Worm (Caenorhabditis elegans) whole organism, late embryonic: ENCODE data around the gene adt-3.

ENCODE experiments used
- C08G9.2 ChIP-seq: sonication (generic microtip); optimal IDR thresholded peaks from 2 replicates; lab custom pipeline; 2016; ENCODE audit warnings: mild to moderate bottlenecking, missing genetic modification characterization, moderate library complexity, missing compliant biosample characterization
- C38D4.7 ChIP-seq: fragments of 200-800 bp; sonication (Bioruptor generic); optimal IDR thresholded peaks from 2 replicates; lab custom pipeline; 2018; ENCODE audit warnings: mild to moderate bottlenecking, missing genetic modification characterization, moderate library complexity, missing compliant biosample characterization
- K02D7.2 ChIP-seq: sonication (generic microtip); optimal IDR thresholded peaks from 2 replicates; lab custom pipeline; 2017; ENCODE audit warnings: mild to moderate bottlenecking, missing genetic modification characterization, missing compliant biosample characterization
- K09A11.1 ChIP-seq: sonication (generic microtip); optimal IDR thresholded peaks from 2 replicates; lab custom pipeline; 2017; ENCODE audit warnings: antibody characterized with exemption, mild to moderate bottlenecking, missing genetic modification characterization, missing compliant biosample characterization; ENCODE audit not compliant: insufficient read depth
- T23F11.4 ChIP-seq: fragments of 200-800 bp; sonication (Bioruptor generic); optimal IDR thresholded peaks from 2 replicates; lab custom pipeline; 2018; ENCODE audit warnings: mild to moderate bottlenecking, missing genetic modification characterization, missing compliant biosample characterization
- Y22D7AL.16 ChIP-seq: sonication (generic microtip); optimal IDR thresholded peaks from 2 replicates; lab custom pipeline; 2016; ENCODE audit warnings: missing genetic modification characterization, missing compliant biosample characterization
- ahr-1 ChIP-seq: sonication (generic microtip); optimal IDR thresholded peaks from 2 replicates; lab custom pipeline; 2016; ENCODE audit warnings: missing genetic modification characterization, missing compliant biosample characterization
- ceh-14 ChIP-seq: sonication (generic microtip); optimal IDR thresholded peaks from 2 replicates; lab custom pipeline; 2016; ENCODE audit warnings: missing genotype, missing genetic modification characterization, missing compliant biosample characterization
- ceh-19 ChIP-seq: fragments of 200-800 bp; sonication (Bioruptor generic); optimal IDR thresholded peaks from 2 replicates; lab custom pipeline; 2018; ENCODE audit warnings: mild to moderate bottlenecking, missing genetic modification characterization, missing compliant biosample characterization
- ceh-2 ChIP-seq: sonication (generic microtip); optimal IDR thresholded peaks from 2 replicates; lab custom pipeline; 2016; ENCODE audit warnings: missing genotype, missing genetic modification characterization, missing compliant biosample characterization
- ceh-22 ChIP-seq: sonication (generic microtip); optimal IDR thresholded peaks from 2 replicates; lab custom pipeline; 2017; ENCODE audit warnings: missing biosample characterization, missing genetic modification characterization
- ceh-31 ChIP-seq: sonication (generic microtip); optimal IDR thresholded peaks from 2 replicates; lab custom pipeline; 2016; ENCODE audit warnings: missing genetic modification characterization, missing compliant biosample characterization
- ceh-45 ChIP-seq: fragments of 200-800 bp; sonication (Bioruptor generic); IDR thresholded peaks from 2 replicates; pipeline ENCODE4 v1.3.6; 2022; ENCODE audit warnings: missing genetic modification reagents, missing genetic modification characterization, missing compliant biosample characterization
- ceh-6 ChIP-seq: fragments of 200-800 bp; sonication (Bioruptor generic); optimal IDR thresholded peaks from 2 replicates; lab custom pipeline; 2018; ENCODE audit warnings: mild to moderate bottlenecking, missing genetic modification characterization, missing compliant biosample characterization
- ceh-9 ChIP-seq: sonication (generic microtip); optimal IDR thresholded peaks from 2 replicates; lab custom pipeline; 2016; ENCODE audit warnings: mild to moderate bottlenecking, missing genetic modification characterization, inconsistent platforms, missing compliant biosample characterization
- che-1 ChIP-seq: sonication (generic microtip); optimal IDR thresholded peaks from 2 replicates; lab custom pipeline; 2016; ENCODE audit warnings: mild to moderate bottlenecking, missing genetic modification characterization, missing compliant biosample characterization
- dmd-4 ChIP-seq: sonication (generic microtip); optimal IDR thresholded peaks from 2 replicates; lab custom pipeline; 2016; ENCODE audit warnings: borderline replicate concordance, missing genetic modification characterization, missing compliant biosample characterization
- dve-1 ChIP-seq: sonication (generic microtip); optimal IDR thresholded peaks from 2 replicates; lab custom pipeline; 2017; ENCODE audit warnings: antibody characterized with exemption, mild to moderate bottlenecking, missing genetic modification characterization, missing compliant biosample characterization
- ets-4 ChIP-seq: sonication (generic microtip); optimal IDR thresholded peaks from 2 replicates; lab custom pipeline; 2016; ENCODE audit warnings: missing genetic modification characterization, missing compliant biosample characterization
- eyg-1 ChIP-seq: sonication (generic microtip); optimal IDR thresholded peaks from 2 replicates; lab custom pipeline; 2016; ENCODE audit warnings: missing genotype, missing genetic modification characterization, missing compliant biosample characterization
- fax-1 ChIP-seq: sonication (generic microtip); optimal IDR thresholded peaks from 2 replicates; lab custom pipeline; 2016; ENCODE audit warnings: missing genotype, missing genetic modification characterization, missing compliant biosample characterization
- fkh-10 ChIP-seq: fragments of 150-350 bp; optimal IDR thresholded peaks from 2 replicates; lab custom pipeline; 2014; ENCODE audit warnings: missing biosample characterization, missing genetic modification reagents, missing genetic modification characterization
- hlh-15 ChIP-seq: sonication (generic microtip); optimal IDR thresholded peaks from 2 replicates; lab custom pipeline; 2016; ENCODE audit warnings: missing genetic modification characterization, missing compliant biosample characterization
- hlh-30 ChIP-seq: sonication (generic microtip); optimal IDR thresholded peaks from 2 replicates; lab custom pipeline; 2017; ENCODE audit warnings: antibody characterized with exemption, missing genetic modification characterization, missing compliant biosample characterization; ENCODE audit not compliant: insufficient read depth
- hlh-6 ChIP-seq: sonication (generic microtip); optimal IDR thresholded peaks from 2 replicates; lab custom pipeline; 2016; ENCODE audit warnings: missing genotype, missing genetic modification characterization, missing compliant biosample characterization
- hlh-8 ChIP-seq: sonication (generic microtip); optimal IDR thresholded peaks from 2 replicates; lab custom pipeline; 2016; ENCODE audit warnings: missing genotype, missing genetic modification characterization, missing compliant biosample characterization
- lim-6 ChIP-seq: sonication (generic microtip); optimal IDR thresholded peaks from 2 replicates; lab custom pipeline; 2016; ENCODE audit warnings: missing genetic modification characterization, missing compliant biosample characterization
- lin-11 ChIP-seq: fragments of 200-800 bp; sonication (Bioruptor generic); optimal IDR thresholded peaks from 2 replicates; lab custom pipeline; 2018; ENCODE audit warnings: mild to moderate bottlenecking, missing genetic modification characterization, missing compliant biosample characterization
- madf-2 ChIP-seq: sonication (generic microtip); optimal IDR thresholded peaks from 2 replicates; lab custom pipeline; 2017; ENCODE audit warnings: missing genetic modification characterization, missing compliant biosample characterization
- mec-3 ChIP-seq: sonication (generic microtip); optimal IDR thresholded peaks from 2 replicates; lab custom pipeline; 2016; ENCODE audit warnings: borderline replicate concordance, missing genetic modification characterization, missing compliant biosample characterization
- nfya-1 ChIP-seq: sonication (generic microtip); optimal IDR thresholded peaks from 2 replicates; lab custom pipeline; 2017; ENCODE audit warnings: missing genetic modification characterization, mild to moderate bottlenecking, missing compliant biosample characterization, antibody characterized with exemption, moderate library complexity
- nhr-11 ChIP-seq: fragments of 150-350 bp; optimal IDR thresholded peaks from 2 replicates; lab custom pipeline; 2014; ENCODE audit warnings: missing biosample characterization, missing genetic modification characterization
- nhr-232 ChIP-seq: sonication (generic microtip); optimal IDR thresholded peaks from 2 replicates; lab custom pipeline; 2016; ENCODE audit warnings: missing genetic modification characterization, missing compliant biosample characterization
- npax-4 ChIP-seq: sonication (generic microtip); optimal IDR thresholded peaks from 2 replicates; lab custom pipeline; 2016; ENCODE audit warnings: missing genetic modification characterization, missing compliant biosample characterization
- odd-2 ChIP-seq: sonication (generic microtip); optimal IDR thresholded peaks from 2 replicates; lab custom pipeline; 2017; ENCODE audit warnings: antibody characterized with exemption, mild to moderate bottlenecking, missing genetic modification characterization, missing compliant biosample characterization
- pat-9 ChIP-seq: fragments of 200-800 bp; sonication (Bioruptor generic); optimal IDR thresholded peaks from 2 replicates; lab custom pipeline; 2018; ENCODE audit warnings: mild to moderate bottlenecking, missing genetic modification characterization, moderate library complexity, missing compliant biosample characterization
- pax-1 ChIP-seq: fragments of 150-350 bp; optimal IDR thresholded peaks from 2 replicates; lab custom pipeline; 2014; ENCODE audit warnings: missing biosample characterization, missing genetic modification characterization
- pha-2 ChIP-seq: sonication (generic microtip); optimal IDR thresholded peaks from 2 replicates; lab custom pipeline; 2017; ENCODE audit warnings: mild to moderate bottlenecking, missing genetic modification characterization, missing compliant biosample characterization
- pros-1 ChIP-seq: fragments of 150-350 bp; optimal IDR thresholded peaks from 2 replicates; lab custom pipeline; 2014; ENCODE audit warnings: missing biosample characterization, missing genetic modification reagents, missing genetic modification characterization
- rnt-1 ChIP-seq: sonication (generic microtip); optimal IDR thresholded peaks from 2 replicates; lab custom pipeline; 2016; ENCODE audit warnings: missing genetic modification characterization, missing compliant biosample characterization
- sdc-2 ChIP-seq: sonication (generic microtip); optimal IDR thresholded peaks from 2 replicates; lab custom pipeline; 2016; ENCODE audit warnings: missing genotype, missing genetic modification characterization, missing compliant biosample characterization
- sox-4 ChIP-seq: sonication (generic microtip); optimal IDR thresholded peaks from 2 replicates; lab custom pipeline; 2017; ENCODE audit warnings: mild to moderate bottlenecking, missing genetic modification characterization, inconsistent platforms, missing compliant biosample characterization
- syd-9 ChIP-seq: sonication (generic microtip); optimal IDR thresholded peaks from 2 replicates; lab custom pipeline; 2016; ENCODE audit warnings: mild to moderate bottlenecking, missing genetic modification characterization, moderate library complexity, missing compliant biosample characterization
- unc-3 ChIP-seq, 2 experiments: fragments of 200-800 bp in 1 of 2; sonication (Bioruptor generic) in 1 of 2; sonication (generic microtip) in 1 of 2; conservative IDR thresholded peaks in 1 of 2; optimal IDR thresholded peaks in 1 of 2; 2 replicates each; pipeline versions ENCODE4 v1.3.6 to Lab custom; 2016 to 2022; ENCODE audit warnings: missing compliant biosample characterization in 2 of 2, missing genetic modification characterization in 2 of 2, missing genetic modification reagents in 1 of 2
- unc-42 ChIP-seq: sonication (generic microtip); optimal IDR thresholded peaks from 2 replicates; lab custom pipeline; 2016; ENCODE audit warnings: missing genotype, missing genetic modification characterization, missing compliant biosample characterization
- unc-55 ChIP-seq: sonication (generic microtip); optimal IDR thresholded peaks from 2 replicates; lab custom pipeline; 2017; ENCODE audit warnings: missing biosample characterization, missing genetic modification reagents, missing genetic modification characterization
- zip-5 ChIP-seq: sonication (generic microtip); optimal IDR thresholded peaks from 2 replicates; lab custom pipeline; 2016; ENCODE audit warnings: missing genetic modification characterization, missing compliant biosample characterization
- ztf-16 ChIP-seq: sonication (generic microtip); optimal IDR thresholded peaks from 2 replicates; lab custom pipeline; 2017; ENCODE audit warnings: missing genetic modification characterization, missing compliant biosample characterization

The adt-3 gene

DNA sequence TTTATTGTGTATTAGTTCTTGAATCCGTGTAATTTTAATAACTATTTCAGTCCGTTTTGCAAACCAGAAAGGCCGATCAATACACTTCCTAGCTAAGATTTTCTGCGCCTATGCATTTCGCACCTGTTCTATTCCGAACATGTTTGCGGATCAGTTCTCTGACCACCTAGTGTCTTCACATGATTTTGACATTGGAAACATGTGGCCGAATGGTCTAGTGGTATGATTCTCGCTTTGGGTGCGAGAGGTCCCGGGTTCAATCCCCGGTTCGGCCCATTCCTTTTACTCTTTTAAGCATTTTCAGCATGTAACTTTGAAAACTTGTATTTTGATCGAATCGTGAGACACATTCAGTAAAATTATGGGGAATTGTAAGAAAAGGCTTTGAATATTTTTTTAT lies 37.9 kb downstream of the adt-3 start (continued):
- no peak for TF ChIP-seq C38D4.7
- TF ChIP-seq npax-4 (tag; lab: Kevin White, UChicago): no peak
- TF ChIP-seq ceh-19 (GFP tag; lab: Kevin White, UChicago): peak; percentile 50
- TF ChIP-seq ceh-14: no peak
- no peak for TF ChIP-seq pha-2
- no peak for TF ChIP-seq nhr-11 (tag; lab: Kevin White, UChicago)
- no peak for TF ChIP-seq pax-1 (tag; lab: Kevin White, UChicago)
- TF ChIP-seq hlh-30 (tag; lab: Kevin White, UChicago): peak; percentile 47
- TF ChIP-seq K02D7.2: no peak
- no peak for TF ChIP-seq pat-9 (tag; lab: Kevin White, UChicago)
- no peak for TF ChIP-seq ztf-16
- peak; percentile 6 for TF ChIP-seq dve-1
- no peak for TF ChIP-seq rnt-1 (tag; lab: Kevin White, UChicago)
- TF ChIP-seq unc-3 (GFP tag; conservative IDR thresholded peaks at IDR 0.05; lab: Robert Waterston, UW): 0 out of 2 replicates have a peak, but pooled peaks have one; percentile 24
- TF ChIP-seq unc-3 (tag; optimal IDR thresholded peaks at IDR 0.05; lab: Kevin White, UChicago): no peak
- TF ChIP-seq ahr-1 (tag; lab: Kevin White, UChicago): peak; percentile 4
- TF ChIP-seq ceh-22 (tag; lab: Kevin White, UChicago): no peak
- no peak for TF ChIP-seq eyg-1 (tag; lab: Kevin White, UChicago)
- TF ChIP-seq madf-2: peak; percentile 49
- TF ChIP-seq ceh-2 (tag; lab: Kevin White, UChicago): no peak
- TF ChIP-seq syd-9 (tag; lab: Kevin White, UChicago): no peak
- peak; percentile 67; the same call in 1 of the 2 replicates for TF ChIP-seq ceh-45 (GFP tag; lab: Robert Waterston, UW)
- TF ChIP-seq zip-5 (tag; lab: Kevin White, UChicago): no peak
- no peak for TF ChIP-seq lim-6 (tag; lab: Kevin White, UChicago)
- no peak for TF ChIP-seq sdc-2 (tag; lab: Kevin White, UChicago)
- no peak for TF ChIP-seq unc-42
- peak; percentile 17 for TF ChIP-seq T23F11.4 (GFP tag; lab: Kevin White, UChicago)
- no peak for TF ChIP-seq hlh-8 (tag; lab: Kevin White, UChicago)
- TF ChIP-seq ceh-9 (tag; lab: Kevin White, UChicago): no peak
- no peak for TF ChIP-seq pros-1 (tag; lab: Kevin White, UChicago)
- no peak for TF ChIP-seq ceh-31 (tag; lab: Kevin White, UChicago)
- peak; percentile 21 for TF ChIP-seq hlh-15
- TF ChIP-seq fkh-10: no peak
- TF ChIP-seq ceh-6: peak; percentile 66
- TF ChIP-seq ets-4 (tag; lab: Kevin White, UChicago): no peak
- no peak for TF ChIP-seq odd-2 (tag; lab: Kevin White, UChicago)
- no peak for TF ChIP-seq nhr-232 (tag; lab: Kevin White, UChicago)
- peak; percentile 38 for TF ChIP-seq sox-4 (tag; lab: Kevin White, UChicago)
- TF ChIP-seq Y22D7AL.16 (tag; lab: Kevin White, UChicago): peak; percentile 54

DNA sequence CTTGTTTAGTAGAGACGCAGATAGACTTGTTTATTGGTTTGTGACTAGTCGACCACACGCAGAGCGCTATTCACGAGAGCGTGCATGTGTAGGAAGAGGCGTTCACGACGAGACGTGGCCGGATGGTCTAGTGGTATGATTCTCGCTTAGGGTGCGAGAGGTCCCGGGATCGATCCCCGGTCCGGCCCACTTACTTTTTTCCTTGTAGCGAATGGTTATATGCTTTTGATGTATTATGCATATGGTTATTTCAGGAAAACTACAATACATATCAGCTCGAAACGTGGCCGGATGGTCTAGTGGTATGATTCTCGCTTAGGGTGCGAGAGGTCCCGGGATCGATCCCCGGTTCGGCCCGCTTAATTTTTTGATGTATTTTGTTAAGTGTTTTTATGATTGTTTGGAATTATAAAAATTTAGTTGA lies 38.5 kb downstream of the adt-3 start:
- TF ChIP-seq Y22D7AL.16 (tag; lab: Kevin White, UChicago): peak; percentile 64
- peak; percentile 64 for TF ChIP-seq unc-3 (GFP tag; conservative IDR thresholded peaks at IDR 0.05; lab: Robert Waterston, UW)
- no peak for TF ChIP-seq unc-3 (tag; optimal IDR thresholded peaks at IDR 0.05; lab: Kevin White, UChicago)
- TF ChIP-seq dmd-4 (tag; lab: Kevin White, UChicago): peak; percentile 76
- TF ChIP-seq syd-9 (tag; lab: Kevin White, UChicago): peak; percentile 77
- peak; percentile 65 for TF ChIP-seq zip-5 (tag; lab: Kevin White, UChicago)
- TF ChIP-seq ets-4 (tag; lab: Kevin White, UChicago): no peak
- peak; percentile 84 for TF ChIP-seq pat-9 (tag; lab: Kevin White, UChicago)
- peak; percentile 53 for TF ChIP-seq npax-4 (tag; lab: Kevin White, UChicago)
- peak; percentile 73 for TF ChIP-seq ceh-19 (GFP tag; lab: Kevin White, UChicago)
- peak; percentile 76 for TF ChIP-seq nhr-232 (tag; lab: Kevin White, UChicago)
- peak; percentile 74; the same call in 1 of the 2 replicates for TF ChIP-seq ceh-45 (GFP tag; lab: Robert Waterston, UW)
- peak; percentile 71 for TF ChIP-seq nfya-1 (tag; lab: Kevin White, UChicago)
- peak; percentile 58 for TF ChIP-seq lin-11 (tag; lab: Kevin White, UChicago)
- peak; percentile 58 for TF ChIP-seq ztf-16
- no peak for TF ChIP-seq mec-3 (tag; lab: Kevin White, UChicago)
- TF ChIP-seq fkh-10: no peak
- TF ChIP-seq unc-42: peak; percentile 55
- TF ChIP-seq rnt-1 (tag; lab: Kevin White, UChicago): peak; percentile 40
- TF ChIP-seq hlh-6 (tag; lab: Kevin White, UChicago): peak; percentile 89
- TF ChIP-seq K09A11.1 (tag; lab: Kevin White, UChicago): peak; percentile 84
- peak; percentile 56 for TF ChIP-seq fax-1 (tag; lab: Kevin White, UChicago)
- TF ChIP-seq pha-2: peak; percentile 81
- TF ChIP-seq odd-2 (tag; lab: Kevin White, UChicago): peak; percentile 44
- peak; percentile 67 for TF ChIP-seq ceh-2 (tag; lab: Kevin White, UChicago)
- TF ChIP-seq C08G9.2 (tag; lab: Kevin White, UChicago): peak; percentile 81
- peak; percentile 81 for TF ChIP-seq che-1 (tag; lab: Kevin White, UChicago)
- TF ChIP-seq unc-55 (GFP tag; lab: Kevin White, UChicago): no peak
- peak; percentile 18 for TF ChIP-seq pax-1 (tag; lab: Kevin White, UChicago)
